Fruit fly (Drosophila melanogaster): ENCODE results near the gene CG7900.

CG7900 gene

dm6 chr3R:8113833-8114673 lies 20.1 kb downstream of the CG7900 start (continued):
- TF ChIP-seq Opbp (GFP tag; IDR thresholded peaks at IDR 0.05; ENCODE audit: partially characterized antibody) (no peak), CG10147 (GFP tag; optimal IDR thresholded peaks at IDR 0.05) (peak; percentile 71), CG9817 (tag; optimal IDR thresholded peaks at IDR 0.05) (peak; percentile 69), cas (GFP tag; IDR thresholded peaks at IDR 0.05) (peak; percentile 60; the same call in 1 of the 2 replicates), fd96Cb (tag; optimal IDR thresholded peaks at IDR 0.05) (peak; percentile 82), Gug (GFP tag; IDR thresholded peaks at IDR 0.05) (peak; percentile 77), Kr (GFP tag; optimal IDR thresholded peaks at IDR 0.05) (no peak), CG10565 (GFP tag; optimal IDR thresholded peaks at IDR 0.05) (no peak), psq (GFP tag; optimal IDR thresholded peaks at IDR 0.05) (peak; percentile 66), CG8281 (tag; optimal IDR thresholded peaks at IDR 0.05) (no peak), pita (GFP tag; optimal IDR thresholded peaks at IDR 0.05) (no peak), CG6654 (GFP tag; optimal IDR thresholded peaks at IDR 0.05) (peak; percentile 48), eve (GFP tag; optimal IDR thresholded peaks at IDR 0.05) (peak in 1 of 2 experiments; percentile 87), CG43689 (GFP tag; IDR thresholded peaks at IDR 0.05) (peak; percentile 35; the same call in 1 of the 2 replicates), CG6254 (GFP tag; optimal IDR thresholded peaks at IDR 0.05) (peak; percentile 70), pho (GFP tag; optimal IDR thresholded peaks at IDR 0.05) (peak; percentile 82), CG5953 (GFP tag; IDR thresholded peaks at IDR 0.05) (peak; percentile 65), pfk (GFP tag; optimal IDR thresholded peaks at IDR 0.05) (no peak), tin (GFP tag; optimal IDR thresholded peaks at IDR 0.05) (peak; percentile 78), CG12155 (GFP tag; optimal IDR thresholded peaks at IDR 0.05) (peak; percentile 71), CG2120 (GFP tag; optimal IDR thresholded peaks at IDR 0.05) (peak; percentile 87), Dll (GFP tag; IDR thresholded peaks at IDR 0.05; ENCODE audit: partially characterized antibody) (no peak), HmgD (GFP tag; optimal IDR thresholded peaks at IDR 0.05) (peak; percentile 37), CG4360 (GFP tag; IDR thresholded peaks at IDR 0.05) (peak; percentile 92), dmrt99B (tag; optimal IDR thresholded peaks at IDR 0.05) (peak; percentile 86)

- TF ChIP-seq Dip2 (GFP tag; IDR thresholded peaks at IDR 0.05) (no peak), CG34376 (GFP tag; optimal IDR thresholded peaks at IDR 0.05) (peak; percentile 82), Scr (GFP tag; IDR thresholded peaks at IDR 0.05; ENCODE audit: partially characterized antibody) (no peak), CG4617 (GFP tag; optimal IDR thresholded peaks at IDR 0.05; ENCODE audit: borderline replicate concordance) (no peak), Xrp1 (GFP tag; IDR thresholded peaks at IDR 0.05) (peak; percentile 57), gro (GFP tag; optimal IDR thresholded peaks at IDR 0.05) (peak; percentile 53), sens (GFP tag) (peak; percentile 75), CG14860 (GFP tag; IDR thresholded peaks at IDR 0.05; ENCODE audit: partially characterized antibody) (no peak), CG10431 (GFP tag; optimal IDR thresholded peaks at IDR 0.05) (no peak), pho (GFP tag; optimal IDR thresholded peaks at IDR 0.05) (peak; percentile 22), Adf1 (GFP tag; IDR thresholded peaks at IDR 0.05) (peak; percentile 41; the same call in 1 of the 2 replicates), Side (GFP tag; optimal IDR thresholded peaks at IDR 0.05) (no peak), CG32532 (GFP tag; IDR thresholded peaks at IDR 0.05) (0 out of 2 replicates have a peak, but pooled peaks have one; percentile 26), Sry-δ (GFP tag; optimal IDR thresholded peaks at IDR 0.05) (no peak), HmgZ (tag; optimal IDR thresholded peaks at IDR 0.05) (peak; percentile 56), HLH4C (GFP tag; IDR thresholded peaks at IDR 0.05; ENCODE audit: partially characterized antibody) (no peak), jing (GFP tag; optimal IDR thresholded peaks at IDR 0.05) (no peak), shn (GFP tag; optimal IDR thresholded peaks at IDR 0.05) (no peak), bbx (GFP tag; IDR thresholded peaks at IDR 0.05; ENCODE audit: partially characterized antibody) (no peak), CG15479 (GFP tag; optimal IDR thresholded peaks at IDR 0.05) (no peak), CG13287 (GFP tag; IDR thresholded peaks at IDR 0.05; ENCODE audit: partially characterized antibody) (no peak), Blimp-1 (GFP tag; optimal IDR thresholded peaks at IDR 0.05) (no peak), chif (GFP tag; optimal IDR thresholded peaks at IDR 0.05) (no peak), CG4404 (GFP tag; IDR thresholded peaks at IDR 0.05) (no peak), CG30403 (GFP tag; optimal IDR thresholded peaks at IDR 0.05) (no peak)
These were observed 21.3 kb downstream of the CG7900 start for dm6 chr3R:8115205-8115604.

Data from whole organism, embryonic.